Fruit fly (Drosophila melanogaster) Kc167 (cell line): ENCODE results near the gene CG8671.

Experiments
- Myc ChIP-seq: fragments of >200 bp; optimal IDR thresholded peaks from 2 replicates; lab custom pipeline; 2017; ENCODE audit warnings: missing external identifiers
- Sin3A ChIP-seq: fragments of >200 bp; optimal IDR thresholded peaks from 2 replicates; lab custom pipeline; 2018; ENCODE audit warnings: missing external identifiers
- h ChIP-seq: fragments of >200 bp; optimal IDR thresholded peaks from 3 replicates; lab custom pipeline; 2018; ENCODE audit warnings: missing external identifiers
- insv ChIP-seq: fragments of >200 bp; optimal IDR thresholded peaks from 3 replicates; lab custom pipeline; 2018; ENCODE audit warnings: missing external identifiers
- psq ChIP-seq: fragments of >200 bp; optimal IDR thresholded peaks from 2 replicates; lab custom pipeline; 2017; ENCODE audit warnings: missing external identifiers
- ttk ChIP-seq: sonication (Bioruptor generic); optimal IDR thresholded peaks from 2 replicates; lab custom pipeline; 2017; ENCODE audit warnings: missing external identifiers

Gene CG8671

dm6 chr2L:21331502-21331901 is 68.7 kb downstream of the CG8671 start, which contains the start of gene dimm:
Gene dimm, plus strand, starts transcription at chr2L:21331756.
- TF ChIP-seq Sin3A (lab: Kevin White, UChicago) (no peak), Myc (no peak), insv (no peak), psq (no peak), ttk (lab: Kevin White, UChicago) (no peak), h (lab: Kevin White, UChicago) (no peak)
